Fruit fly (Drosophila melanogaster): ENCODE data around the gene CG15202.

Gene CG15202

DNA sequence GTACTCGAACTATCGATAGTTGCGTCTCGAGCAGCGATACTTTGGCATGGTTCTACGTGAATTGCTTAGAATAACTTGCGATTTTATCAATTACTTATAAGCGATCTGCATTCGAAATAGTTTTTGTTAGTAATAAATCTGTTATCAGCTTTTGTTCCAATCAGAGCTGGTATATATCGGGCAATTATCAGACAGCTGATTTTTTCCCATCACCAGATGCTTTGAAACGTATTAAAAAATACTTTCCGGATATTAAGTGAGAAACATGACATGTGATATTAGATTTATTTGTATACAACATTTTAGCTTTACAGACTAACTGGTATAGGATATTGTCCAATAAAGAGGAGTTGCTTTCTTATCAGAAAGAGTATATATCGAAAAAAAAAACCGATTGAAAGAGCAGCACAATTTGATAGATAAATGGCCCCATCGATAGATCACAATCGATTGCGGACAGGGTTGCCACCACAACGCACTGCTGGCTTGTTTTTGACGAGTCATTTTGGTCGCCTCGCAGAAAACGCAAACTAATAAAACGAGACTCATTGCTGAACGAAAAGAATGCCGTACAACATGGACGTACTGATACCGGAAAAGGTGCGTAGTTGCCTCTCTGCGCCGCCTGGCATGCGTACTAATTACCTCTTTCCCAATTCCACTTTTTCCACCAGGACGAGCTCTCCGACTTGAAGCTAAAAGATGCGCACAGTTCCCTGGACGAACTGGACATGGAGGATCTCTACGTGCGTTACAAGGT, 17.4 kb upstream of the CG15202 start, which contains the start of gene Rpt3 (continued):
- no peak for TF ChIP-seq her (GFP tag; optimal IDR thresholded peaks at IDR 0.05)
- TF ChIP-seq CG10321 (GFP tag; IDR thresholded peaks at IDR 0.05): no peak
- TF ChIP-seq D19B (GFP tag; optimal IDR thresholded peaks at IDR 0.05): no peak
- TF ChIP-seq CG9932 (GFP tag; IDR thresholded peaks at IDR 0.05): 0 out of 2 replicates have a peak, but pooled peaks have one; percentile 18
- no peak for TF ChIP-seq trh (GFP tag; optimal IDR thresholded peaks at IDR 0.05)
- TF ChIP-seq CG17328 (GFP tag; IDR thresholded peaks at IDR 0.05): no peak
- TF ChIP-seq hb (GFP tag; IDR thresholded peaks at IDR 0.05; ENCODE audit: partially characterized antibody): peak; percentile 72; the same call in 2 of the 3 replicates
- no peak for TF ChIP-seq CG13123 (GFP tag; optimal IDR thresholded peaks at IDR 0.05)
- no peak for TF ChIP-seq eyg (GFP tag; optimal IDR thresholded peaks at IDR 0.05)
- no peak for TF ChIP-seq CG12744 (GFP tag; optimal IDR thresholded peaks at IDR 0.05)
- TF ChIP-seq jumu (GFP tag; optimal IDR thresholded peaks at IDR 0.05): peak; percentile 12
- TF ChIP-seq grau (tag; optimal IDR thresholded peaks at IDR 0.05): no peak
- TF ChIP-seq Dad (GFP tag; optimal IDR thresholded peaks at IDR 0.05): no peak
- TF ChIP-seq H15 (GFP tag; IDR thresholded peaks at IDR 0.05): no peak
- peak; percentile 78 for TF ChIP-seq Dref (GFP tag; IDR thresholded peaks at IDR 0.05)
- TF ChIP-seq CG33557 (GFP tag; optimal IDR thresholded peaks at IDR 0.05): no peak
- no peak for TF ChIP-seq croc (GFP tag; conservative IDR thresholded peaks at IDR 0.05)
- TF ChIP-seq fu2 (GFP tag; optimal IDR thresholded peaks at IDR 0.05): no peak
- no peak for TF ChIP-seq Ada2b (GFP tag; IDR thresholded peaks at IDR 0.05)
- peak; percentile 26 for TF ChIP-seq pho (GFP tag; optimal IDR thresholded peaks at IDR 0.05)
- no peak for TF ChIP-seq CG3065 (GFP tag; optimal IDR thresholded peaks at IDR 0.05)
- TF ChIP-seq fd102C (GFP tag; optimal IDR thresholded peaks at IDR 0.05): no peak
- TF ChIP-seq CG7556 (GFP tag; optimal IDR thresholded peaks at IDR 0.05): no peak
- TF ChIP-seq tna (GFP tag; IDR thresholded peaks at IDR 0.05; ENCODE audit: partially characterized antibody): no peak
- no peak for TF ChIP-seq CG12299 (tag; optimal IDR thresholded peaks at IDR 0.05)
- TF ChIP-seq CG18619 (GFP tag; optimal IDR thresholded peaks at IDR 0.05): no peak
- TF ChIP-seq CG10209 (GFP tag; optimal IDR thresholded peaks at IDR 0.05): no peak
- no peak for TF ChIP-seq so (GFP tag; IDR thresholded peaks at IDR 0.05)
- no peak for TF ChIP-seq CG11247 (GFP tag; IDR thresholded peaks at IDR 0.05)
- TF ChIP-seq Dfd (GFP tag; optimal IDR thresholded peaks at IDR 0.05): no peak
- TF ChIP-seq CG10543 (GFP tag; optimal IDR thresholded peaks at IDR 0.05): no peak
- TF ChIP-seq CG5953 (GFP tag; IDR thresholded peaks at IDR 0.05): no peak
- TF ChIP-seq caup (GFP tag; optimal IDR thresholded peaks at IDR 0.05; ENCODE audit: severe bottlenecking): no peak
- no peak for TF ChIP-seq Sox100B (GFP tag; optimal IDR thresholded peaks at IDR 0.05)
- TF ChIP-seq slbo (GFP tag; IDR thresholded peaks at IDR 0.05): peak; percentile 34; the same call in 1 of the 2 replicates
- no peak for TF ChIP-seq gsb-n (tag; optimal IDR thresholded peaks at IDR 0.05)
- TF ChIP-seq CG34224 (GFP tag; IDR thresholded peaks at IDR 0.05; ENCODE audit: partially characterized antibody): peak; percentile 66
- TF ChIP-seq Spps (tag; optimal IDR thresholded peaks at IDR 0.05): no peak
- TF ChIP-seq seq (GFP tag; IDR thresholded peaks at IDR 0.05): no peak
- TF ChIP-seq row (GFP tag; IDR thresholded peaks at IDR 0.05): peak; percentile 55; the same call in 2 of the 3 replicates
- no peak for TF ChIP-seq CG32767 (GFP tag; IDR thresholded peaks at IDR 0.05)
- no peak for TF ChIP-seq CG14014 (GFP tag; IDR thresholded peaks at IDR 0.05)
- no peak for TF ChIP-seq cg (GFP tag; optimal IDR thresholded peaks at IDR 0.05)
- no peak for TF ChIP-seq gce (GFP tag; IDR thresholded peaks at IDR 0.05)
- peak; percentile 27 for TF ChIP-seq CG2120 (GFP tag; optimal IDR thresholded peaks at IDR 0.05)
- no peak for TF ChIP-seq pros (GFP tag; optimal IDR thresholded peaks at IDR 0.05)
- no peak for TF ChIP-seq CG10366 (GFP tag; IDR thresholded peaks at IDR 0.05)
- no peak for TF ChIP-seq CG3838 (GFP tag; optimal IDR thresholded peaks at IDR 0.05)
- no peak for TF ChIP-seq Bteb2 (GFP tag; optimal IDR thresholded peaks at IDR 0.05)
- TF ChIP-seq knrl (GFP tag; IDR thresholded peaks at IDR 0.05; ENCODE audit: partially characterized antibody): peak; percentile 83

Data from whole organism, embryonic.